Fruit fly (Drosophila melanogaster): ENCODE results near the gene mrt.

DNA sequence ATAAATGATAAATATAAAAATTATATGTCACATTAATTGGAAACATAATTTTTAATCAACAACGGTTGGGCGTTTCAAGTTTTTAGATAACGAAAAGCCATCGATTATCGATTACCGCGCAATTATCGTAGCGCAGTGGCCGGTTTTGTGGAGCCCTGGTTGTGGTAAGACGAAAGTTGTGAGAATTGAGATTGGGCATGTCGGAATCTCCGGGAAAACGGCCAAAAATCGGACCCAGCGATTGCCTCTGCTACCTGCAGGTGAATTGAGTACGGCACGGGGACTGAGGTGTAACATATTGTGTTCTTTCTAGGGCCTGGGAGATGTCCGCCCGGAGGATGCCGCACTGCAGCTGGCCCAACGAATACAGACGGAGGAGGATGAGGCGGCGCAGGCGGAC lies 1.2 kb upstream of the mrt start, which contains the start of gene CG3368:
- no peak for TF ChIP-seq CG6854 (GFP tag; optimal IDR thresholded peaks at IDR 0.05)
- no peak for TF ChIP-seq Hr39 (GFP tag; optimal IDR thresholded peaks at IDR 0.05)
- TF ChIP-seq OdsH (GFP tag; optimal IDR thresholded peaks at IDR 0.05), result no peak
